Worm (Caenorhabditis elegans) whole organism, L3 larva: ENCODE data around the gene asm-3.

ENCODE experiments used
- ZK546.5 ChIP-seq: sonication (generic microtip); optimal IDR thresholded peaks from 2 replicates; lab custom pipeline; 2017; ENCODE audit warnings: missing biosample characterization, missing genetic modification characterization
- egl-27 ChIP-seq: sonication (generic microtip); optimal IDR thresholded peaks from 4 replicates; lab custom pipeline; 2017; ENCODE audit warnings: missing biosample characterization, missing genetic modification reagents, missing genetic modification characterization
- elt-3 ChIP-seq, 3 experiments: fragments of 150-350 bp in 1 of 3; sonication (generic microtip) in 2 of 3; optimal IDR thresholded peaks; 2 replicates in 2 of 3; 4 replicates in 1 of 3; lab custom pipeline; 2014 to 2017; ENCODE audit warnings: missing biosample characterization in 3 of 3, missing genetic modification characterization in 3 of 3
- eor-1 ChIP-seq, 2 experiments: fragments of 150-350 bp; optimal IDR thresholded peaks; 2 replicates each; lab custom pipeline; 2014 to 2018; ENCODE audit warnings: missing biosample characterization in 2 of 2, missing genetic modification characterization in 2 of 2
- fkh-10 ChIP-seq: sonication (generic microtip); optimal IDR thresholded peaks from 2 replicates; lab custom pipeline; 2017; ENCODE audit warnings: missing biosample characterization, missing genetic modification reagents, missing genetic modification characterization
- hmg-11 ChIP-seq: sonication (generic microtip); optimal IDR thresholded peaks from 2 replicates; lab custom pipeline; 2016; ENCODE audit warnings: missing genetic modification characterization, missing compliant biosample characterization
- nhr-11 ChIP-seq: fragments of 150-350 bp; optimal IDR thresholded peaks from 2 replicates; lab custom pipeline; 2014; ENCODE audit warnings: missing biosample characterization, missing genetic modification characterization
- nhr-25 ChIP-seq: sonication (generic microtip); optimal IDR thresholded peaks from 2 replicates; lab custom pipeline; 2017; ENCODE audit warnings: missing biosample characterization, missing genetic modification characterization
- pha-4 ChIP-seq: fragments of 150-350 bp; optimal IDR thresholded peaks from 2 replicates; lab custom pipeline; 2014; ENCODE audit warnings: missing biosample characterization, missing genetic modification reagents, missing genetic modification characterization
- pqm-1 ChIP-seq: fragments of 150-350 bp; optimal IDR thresholded peaks from 2 replicates; lab custom pipeline; 2017; ENCODE audit warnings: missing biosample characterization, missing genetic modification characterization, inconsistent platforms
- unc-62 ChIP-seq: fragments of 150-350 bp; sonication (generic microtip); optimal IDR thresholded peaks from 4 replicates; lab custom pipeline; 2014; ENCODE audit warnings: missing biosample characterization, missing genetic modification reagents, missing genetic modification characterization
- ztf-11 ChIP-seq: fragments of 150-350 bp; optimal IDR thresholded peaks from 2 replicates; lab custom pipeline; 2014; ENCODE audit warnings: missing biosample characterization, missing genetic modification characterization
- ztf-4 ChIP-seq: fragments of 150-350 bp; optimal IDR thresholded peaks from 2 replicates; lab custom pipeline; 2014; ENCODE audit warnings: missing biosample characterization, missing genetic modification characterization

- TF ChIP-seq nhr-25 (tag; lab: Kevin White, UChicago): no peak
- TF ChIP-seq nhr-11 (tag; lab: Kevin White, UChicago): no peak
- no peak for TF ChIP-seq pha-4 (tag; lab: Kevin White, UChicago)
- no peak for TF ChIP-seq fkh-10
- TF ChIP-seq pqm-1 (tag; lab: Kevin White, UChicago): no peak
- no peak for TF ChIP-seq eor-1 (tag; optimal IDR thresholded peaks at IDR 0.05; lab: Kevin White, UChicago)
- no peak for TF ChIP-seq ztf-4 (tag; lab: Kevin White, UChicago)
- no peak for TF ChIP-seq hmg-11 (tag; lab: Kevin White, UChicago)
- TF ChIP-seq unc-62 (GFP tag; lab: Kevin White, UChicago): no peak
- TF ChIP-seq ZK546.5: no peak
- TF ChIP-seq ztf-11 (tag; lab: Kevin White, UChicago): no peak
- TF ChIP-seq egl-27 (tag; lab: Kevin White, UChicago): no peak
- no peak for TF ChIP-seq elt-3 (tag; optimal IDR thresholded peaks at IDR 0.05; lab: Kevin White, UChicago)
These were observed 39.6 kb downstream of the asm-3 start for ce11 chrIV:484004-484403.
